Worm (Caenorhabditis elegans) whole organism, early embryonic: ENCODE measurements around the gene fbxb-16.

Experiments used
- hmbx-1 ChIP-seq: sonication (generic microtip); optimal IDR thresholded peaks from 2 replicates; lab custom pipeline; 2016; ENCODE audit warnings: mild to moderate bottlenecking, missing genetic modification characterization, missing compliant biosample characterization
- pes-1 ChIP-seq: fragments of 200-800 bp; sonication (Bioruptor generic); IDR thresholded peaks from 2 replicates; pipeline ENCODE4 v1.3.6; 2022; ENCODE audit warnings: missing genetic modification reagents, missing genetic modification characterization, missing compliant biosample characterization

DNA sequence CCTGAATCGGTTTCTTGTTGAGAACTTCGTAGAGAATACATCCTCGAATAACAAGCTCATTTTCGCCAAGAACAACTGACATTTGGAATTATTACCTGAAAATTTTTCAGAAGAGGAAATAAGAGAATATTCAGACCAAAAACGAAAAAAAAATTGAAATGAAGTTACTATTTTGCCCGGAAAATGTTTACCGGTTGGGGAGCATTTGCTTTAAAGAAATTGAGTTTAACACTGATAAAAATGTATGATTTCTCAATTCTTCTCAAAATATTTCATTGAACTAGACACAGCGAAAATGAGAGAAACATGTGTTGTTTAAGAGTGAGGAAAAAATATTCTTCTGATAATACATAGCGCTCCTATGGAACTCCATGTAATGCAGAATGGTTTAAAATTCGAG, 35.3 kb downstream of the fbxb-16 start, which contains the start of gene fbxa-165:
- TF ChIP-seq pes-1 (GFP tag; lab: Robert Waterston, UW) (no peak), hmbx-1 (no peak)
